Fruit fly (Drosophila melanogaster) S2 (cell line): ENCODE data around the gene dnd.

Experiments used
- CG8478 ChIP-seq: fragments of >200 bp; optimal IDR thresholded peaks from 2 replicates; lab custom pipeline; 2018
- CTCF ChIP-seq, 2 experiments: fragments of >200 bp; optimal IDR thresholded peaks; 2 replicates each; lab custom pipeline; 2018

Gene dnd

DNA sequence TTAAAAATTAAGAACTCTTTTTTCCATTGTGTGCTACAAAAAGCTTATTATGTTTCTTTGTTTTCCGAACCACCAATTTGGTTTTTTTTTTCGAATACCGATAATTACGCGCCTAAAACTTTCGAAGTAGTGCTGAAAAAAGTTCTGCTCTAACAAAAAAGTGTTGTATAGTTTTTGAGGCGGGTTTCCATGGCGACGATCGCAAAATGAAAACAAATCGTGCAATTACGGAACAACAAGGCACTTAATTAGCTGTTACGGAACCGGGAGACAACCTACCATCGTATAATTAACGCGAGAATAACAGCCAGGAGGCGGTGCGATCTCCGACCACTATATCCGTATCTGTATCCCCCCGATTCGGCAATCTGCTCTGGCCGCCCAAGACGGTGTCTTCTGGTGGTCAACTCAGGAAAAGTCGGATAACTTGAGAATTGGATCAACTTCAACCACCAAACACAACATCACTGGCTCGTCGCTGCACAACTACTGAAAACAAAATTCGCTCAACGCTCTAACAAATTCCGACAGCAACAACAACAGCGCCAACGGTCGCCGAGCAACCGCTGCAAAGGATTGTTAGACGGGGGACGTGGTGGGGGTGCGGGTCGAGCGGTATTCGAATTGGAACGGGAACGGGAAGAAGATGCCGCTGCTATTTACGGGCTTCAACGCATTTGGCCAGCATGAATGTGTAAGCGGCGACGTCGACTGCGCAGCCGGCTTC is at the start of gene dnd, which contains the start of gene CG6678:
Gene dnd (minus strand): TSS at position 495 of the 727 bp plus-strand sequence.
Gene CG6678 (plus strand): TSS at position 169 of the 727 bp plus-strand sequence.
- TF ChIP-seq CG8478 (lab: Kevin White, UChicago) (no peak), CTCF (optimal IDR thresholded peaks at IDR 0.05; lab: Kevin White, UChicago) (no peak)

dm6 chr3R:21935191-21935590 is 48.0 kb upstream of the dnd start:
- TF ChIP-seq CG8478 (lab: Kevin White, UChicago): no peak
- no peak for TF ChIP-seq CTCF (optimal IDR thresholded peaks at IDR 0.05; lab: Kevin White, UChicago)

- TF ChIP-seq CG8478 (lab: Kevin White, UChicago): no peak
- TF ChIP-seq CTCF (optimal IDR thresholded peaks at IDR 0.05; lab: Kevin White, UChicago): no peak
Observed at dm6 chr3R:21933952-21934351, 46.8 kb upstream of the dnd start.

dm6 chr3R:21931346-21931745 is 44.2 kb upstream of the dnd start:
- TF ChIP-seq CG8478 (lab: Kevin White, UChicago) (no peak), CTCF (optimal IDR thresholded peaks at IDR 0.05; lab: Kevin White, UChicago) (no peak)

- TF ChIP-seq CG8478 (lab: Kevin White, UChicago): no peak
- no peak for TF ChIP-seq CTCF (optimal IDR thresholded peaks at IDR 0.05; lab: Kevin White, UChicago)
Observed at dm6 chr3R:21928214-21928613, 41.1 kb upstream of the dnd start.

- TF ChIP-seq CTCF (optimal IDR thresholded peaks at IDR 0.05; lab: Kevin White, UChicago) (no peak), CG8478 (lab: Kevin White, UChicago) (no peak)
Observed at dm6 chr3R:21923742-21924141, 36.6 kb upstream of the dnd start.

DNA sequence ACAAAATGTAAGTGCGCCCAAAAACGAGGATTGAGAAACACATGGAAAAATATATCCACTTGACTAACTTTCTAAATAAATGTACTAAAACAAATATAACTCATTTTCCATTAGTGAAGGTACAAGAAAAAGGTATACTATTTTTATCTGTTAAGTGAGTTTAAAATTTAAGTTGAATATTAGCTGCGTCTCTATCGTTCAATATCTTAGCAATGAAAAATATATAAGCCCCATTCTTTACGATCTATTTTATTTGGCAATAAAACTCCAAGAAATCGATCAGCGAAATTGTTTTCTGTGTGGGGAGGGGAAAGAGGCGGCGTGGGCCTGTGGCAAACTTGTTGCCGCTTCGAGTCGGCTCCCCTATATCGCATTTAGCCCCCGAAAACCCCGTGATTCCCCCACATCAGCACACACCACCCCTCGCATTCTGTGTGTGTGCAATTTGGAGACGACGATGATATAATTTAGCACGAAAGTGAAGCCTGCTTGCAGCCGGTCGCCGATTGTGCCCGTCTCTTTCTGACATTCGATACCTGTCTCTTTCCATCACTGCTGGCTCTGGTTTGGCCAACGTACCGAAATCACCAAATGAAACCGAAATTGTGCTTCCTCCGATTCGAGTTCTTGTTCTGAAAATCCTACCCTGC is 35.6 kb upstream of the dnd start:
- TF ChIP-seq CG8478 (lab: Kevin White, UChicago) (no peak), CTCF (optimal IDR thresholded peaks at IDR 0.05; lab: Kevin White, UChicago) (no peak)

dm6 chr3R:21922244-21922643 is 35.1 kb upstream of the dnd start:
- TF ChIP-seq CTCF (optimal IDR thresholded peaks at IDR 0.05; lab: Kevin White, UChicago): no peak
- no peak for TF ChIP-seq CG8478 (lab: Kevin White, UChicago)

DNA sequence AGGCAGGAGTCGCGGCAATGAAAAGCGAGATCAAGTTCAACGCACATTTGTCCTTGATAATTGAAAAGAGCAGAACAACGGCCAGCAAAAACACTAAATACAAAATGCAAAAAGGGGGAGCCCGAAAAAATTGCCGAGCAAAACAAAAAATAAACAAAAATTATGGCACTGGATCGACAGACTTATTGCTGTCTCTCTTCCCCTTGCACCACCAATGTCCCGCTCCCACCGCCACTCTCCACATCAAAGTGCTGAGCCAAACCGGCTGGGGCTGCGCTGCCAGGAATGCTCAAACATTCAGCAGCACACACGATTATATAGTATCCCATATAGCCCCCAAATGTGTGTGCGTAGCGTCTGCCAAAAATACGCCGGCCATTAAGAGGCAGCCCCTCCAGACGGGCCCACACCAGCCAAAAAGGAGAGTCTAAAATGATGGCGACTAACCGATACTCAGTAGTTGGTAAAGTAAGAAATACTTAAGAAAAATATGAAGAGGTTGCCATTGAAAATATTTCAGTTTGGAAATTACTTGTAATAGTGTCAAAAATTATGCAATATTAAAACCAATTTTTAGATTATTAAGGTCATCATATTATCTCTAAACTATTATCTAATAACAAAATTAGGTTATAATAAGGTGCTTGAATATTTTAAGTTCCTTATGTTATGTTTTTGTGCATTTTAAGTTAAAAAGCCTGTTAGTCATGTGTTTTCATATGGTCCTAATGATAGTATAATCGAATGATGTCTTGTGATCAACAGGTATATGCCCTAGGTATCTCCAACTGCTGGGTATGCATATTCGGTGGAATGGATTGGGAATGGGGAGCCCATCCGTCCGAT is 34.4 kb upstream of the dnd start:
- TF ChIP-seq CG8478 (lab: Kevin White, UChicago) (no peak), CTCF (optimal IDR thresholded peaks at IDR 0.05; lab: Kevin White, UChicago) (no peak)

- TF ChIP-seq CTCF (optimal IDR thresholded peaks at IDR 0.05; lab: Kevin White, UChicago) (no peak), CG8478 (lab: Kevin White, UChicago) (no peak)
Observed at dm6 chr3R:21920495-21920894, 33.3 kb upstream of the dnd start.

- TF ChIP-seq CTCF (optimal IDR thresholded peaks at IDR 0.05; lab: Kevin White, UChicago) (no peak), CG8478 (lab: Kevin White, UChicago) (no peak)
Observed at dm6 chr3R:21916987-21917386, 29.8 kb upstream of the dnd start.

dm6 chr3R:21913447-21913846 is 26.3 kb upstream of the dnd start, which contains the start of gene Qsox2:
TSS of gene Qsox2 (plus strand) at chr3R:21913747.
- no peak for TF ChIP-seq CG8478 (lab: Kevin White, UChicago)
- no peak for TF ChIP-seq CTCF (optimal IDR thresholded peaks at IDR 0.05; lab: Kevin White, UChicago)

DNA sequence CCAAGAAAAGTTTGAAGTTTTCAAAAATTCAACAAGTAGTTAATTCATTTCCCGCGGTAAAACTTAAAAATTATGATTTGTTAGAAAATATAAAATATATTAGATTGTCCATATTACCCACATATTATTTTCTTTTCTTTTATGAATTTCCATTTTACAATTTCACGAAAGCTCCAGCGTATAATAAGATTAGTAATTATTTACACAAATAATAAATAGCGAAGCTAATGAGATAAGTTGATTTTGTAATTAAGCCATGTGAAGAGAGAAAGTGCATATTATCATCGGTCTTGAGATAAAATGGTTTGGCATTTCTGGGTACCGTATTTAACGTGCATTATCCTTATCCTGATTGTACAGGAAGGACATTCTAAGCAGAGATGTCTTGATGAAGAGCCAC is 24.4 kb upstream of the dnd start, which contains the start of gene Qsox3:
Gene Qsox3 (plus strand): TSS at position 301 of the 400 bp plus-strand sequence.
- TF ChIP-seq CG8478 (lab: Kevin White, UChicago) (no peak), CTCF (optimal IDR thresholded peaks at IDR 0.05; lab: Kevin White, UChicago) (no peak)

DNA sequence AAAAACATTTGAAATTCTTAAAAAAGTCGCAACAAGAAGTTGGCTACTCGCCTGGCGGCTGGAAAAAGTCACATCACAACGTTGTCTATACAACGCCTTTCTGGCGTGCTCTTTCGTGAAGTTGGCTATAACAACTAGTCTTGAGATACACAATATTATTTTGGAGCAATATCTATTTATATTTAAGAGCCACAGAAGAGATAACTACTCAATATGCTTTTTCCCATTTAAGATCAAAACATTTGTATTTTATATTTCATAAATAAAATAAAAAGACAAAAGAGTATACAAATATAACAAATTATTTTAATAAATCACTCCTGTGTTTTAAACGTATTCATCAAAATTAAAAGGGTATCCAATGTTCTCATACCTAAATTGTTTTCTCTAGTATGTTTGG is 19.7 kb upstream of the dnd start:
- no peak for TF ChIP-seq CG8478 (lab: Kevin White, UChicago)
- no peak for TF ChIP-seq CTCF (optimal IDR thresholded peaks at IDR 0.05; lab: Kevin White, UChicago)
